Fruit fly (Drosophila melanogaster): Measurements from ENCODE around the gene CG4393.

Gene CG4393

DNA sequence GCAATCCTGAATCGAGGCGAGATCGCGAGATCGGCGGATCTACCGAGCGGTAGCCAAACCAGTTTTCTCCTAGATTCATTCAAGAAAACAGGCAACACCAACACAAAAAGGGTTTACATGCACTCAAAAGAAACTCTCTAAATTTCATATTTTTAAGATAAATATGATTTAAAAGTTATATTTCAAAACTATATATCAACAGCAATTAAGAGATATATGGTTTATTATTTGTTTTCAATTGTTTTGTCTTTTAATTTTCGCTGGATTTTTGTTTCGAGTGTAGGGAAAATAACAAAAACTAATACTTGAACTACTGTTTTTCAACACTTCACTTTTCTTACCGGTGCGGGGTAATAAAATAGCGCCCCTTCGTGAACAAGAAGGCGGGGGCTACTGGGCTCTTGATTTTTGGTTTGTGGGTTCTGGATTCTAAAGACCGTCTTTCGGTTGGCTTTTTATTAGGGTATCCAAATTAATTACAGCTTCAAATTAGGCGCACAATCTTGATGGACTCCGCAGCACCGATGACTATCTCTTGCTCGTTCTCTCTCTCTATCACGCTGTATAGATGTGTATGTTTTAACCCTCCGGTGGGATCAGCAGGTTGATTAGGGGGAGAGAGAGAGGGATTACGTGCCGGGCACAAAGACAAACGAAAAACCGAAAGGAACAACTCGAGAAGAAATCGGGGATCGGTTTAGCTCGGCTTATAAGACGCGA, 39.4 kb downstream of the CG4393 start (continued):
- TF ChIP-seq fd59A (GFP tag; optimal IDR thresholded peaks at IDR 0.05) (peak; percentile 53), cyc (GFP tag; optimal IDR thresholded peaks at IDR 0.05) (no peak), CG6854 (GFP tag; optimal IDR thresholded peaks at IDR 0.05) (no peak), CG8319 (GFP tag; optimal IDR thresholded peaks at IDR 0.05) (no peak), CG9139 (GFP tag; optimal IDR thresholded peaks at IDR 0.05) (peak; percentile 25), CG11762 (GFP tag; optimal IDR thresholded peaks at IDR 0.05; ENCODE audit: insufficient read depth) (peak; percentile 23), pdm3 (GFP tag; optimal IDR thresholded peaks at IDR 0.05) (peak; percentile 45), CG11294 (GFP tag; IDR thresholded peaks at IDR 0.05) (no peak), Gug (GFP tag; IDR thresholded peaks at IDR 0.05) (peak; percentile 44), CG11902 (GFP tag; optimal IDR thresholded peaks at IDR 0.05) (no peak), Met (GFP tag; optimal IDR thresholded peaks at IDR 0.05) (no peak), CG6792 (GFP tag; optimal IDR thresholded peaks at IDR 0.05) (peak; percentile 11), lz (GFP tag; optimal IDR thresholded peaks at IDR 0.05) (no peak), dac (GFP tag; optimal IDR thresholded peaks at IDR 0.05) (no peak), Lpt (GFP tag; optimal IDR thresholded peaks at IDR 0.05) (peak; percentile 69)

DNA sequence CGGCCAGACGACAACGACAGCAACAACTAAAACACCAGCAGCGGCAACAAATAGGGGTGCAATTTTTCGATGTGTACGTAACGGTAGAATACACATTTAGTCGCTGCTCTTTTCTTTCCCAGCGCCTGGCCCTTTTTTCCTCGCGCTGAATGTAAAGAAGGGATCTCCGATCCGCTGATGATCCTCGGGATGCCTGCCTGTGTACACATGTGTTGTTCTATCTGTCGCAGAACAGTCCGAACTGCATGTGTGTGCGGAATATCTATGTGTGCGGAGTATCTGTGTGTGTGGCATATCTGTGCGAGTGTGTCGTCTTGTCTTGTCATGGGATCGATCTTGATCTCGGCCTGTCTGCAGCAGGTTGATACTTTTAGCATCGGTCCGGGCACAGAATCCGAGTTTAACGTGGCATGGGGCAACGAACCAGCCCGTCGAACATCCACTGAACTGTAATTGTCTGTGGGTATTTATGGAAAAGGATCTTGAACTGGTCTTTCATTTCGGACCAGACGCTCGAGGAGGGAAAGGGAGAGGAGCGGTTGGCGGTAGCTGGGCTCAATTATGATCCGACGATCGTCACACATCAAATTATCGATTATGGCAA, 40.8 kb downstream of the CG4393 start:
- peak; percentile 58 for TF ChIP-seq svp (GFP tag)
- no peak for TF ChIP-seq dac (GFP tag; optimal IDR thresholded peaks at IDR 0.05)
- TF ChIP-seq ss (GFP tag; optimal IDR thresholded peaks at IDR 0.05): peak in 1 of 2 experiments; percentile 30
- TF ChIP-seq Sox14 (GFP tag; optimal IDR thresholded peaks at IDR 0.05): no peak
- TF ChIP-seq CG6808 (GFP tag; optimal IDR thresholded peaks at IDR 0.05): peak; percentile 3

- TF ChIP-seq svp (GFP tag) (peak; percentile 38), CG1621 (tag; optimal IDR thresholded peaks at IDR 0.05) (no peak), Met (GFP tag; optimal IDR thresholded peaks at IDR 0.05) (no peak), Ets21C (GFP tag; optimal IDR thresholded peaks at IDR 0.05) (no peak), pdm3 (GFP tag; optimal IDR thresholded peaks at IDR 0.05) (no peak), CG11294 (GFP tag; IDR thresholded peaks at IDR 0.05) (no peak), vri (GFP tag; optimal IDR thresholded peaks at IDR 0.05) (peak; percentile 30), fkh (GFP tag; optimal IDR thresholded peaks at IDR 0.05) (peak; percentile 25)
These were observed 42.7 kb downstream of the CG4393 start for dm6 chr3R:23341769-23342352.

DNA sequence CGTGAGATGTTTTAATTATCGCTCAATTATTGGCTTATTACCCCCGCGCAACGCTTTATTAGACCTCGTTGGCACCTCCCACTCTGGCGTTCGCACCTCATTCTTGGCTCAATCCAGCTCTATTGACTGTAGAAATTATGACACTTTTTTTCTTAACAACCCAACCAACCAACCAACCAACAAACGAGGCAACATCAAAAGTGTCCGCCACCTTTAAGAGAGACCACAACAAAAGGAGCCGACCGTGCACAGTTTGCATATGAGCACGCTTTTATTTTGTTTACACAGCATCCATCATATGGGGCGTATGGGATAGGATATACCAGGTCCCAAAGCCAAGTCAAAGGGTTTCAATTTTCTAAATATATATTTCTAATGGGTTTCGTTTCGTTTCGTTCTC, 44.0 kb downstream of the CG4393 start:
- no peak for TF ChIP-seq CG3919 (GFP tag; optimal IDR thresholded peaks at IDR 0.05)
- peak; percentile 57 for TF ChIP-seq fkh (GFP tag; optimal IDR thresholded peaks at IDR 0.05)

dm6 chr3R:23338290-23338689, 46.3 kb downstream of the CG4393 start:
- peak; percentile 11 for TF ChIP-seq fkh (GFP tag; optimal IDR thresholded peaks at IDR 0.05)
- no peak for TF ChIP-seq Eip78C (GFP tag)

DNA sequence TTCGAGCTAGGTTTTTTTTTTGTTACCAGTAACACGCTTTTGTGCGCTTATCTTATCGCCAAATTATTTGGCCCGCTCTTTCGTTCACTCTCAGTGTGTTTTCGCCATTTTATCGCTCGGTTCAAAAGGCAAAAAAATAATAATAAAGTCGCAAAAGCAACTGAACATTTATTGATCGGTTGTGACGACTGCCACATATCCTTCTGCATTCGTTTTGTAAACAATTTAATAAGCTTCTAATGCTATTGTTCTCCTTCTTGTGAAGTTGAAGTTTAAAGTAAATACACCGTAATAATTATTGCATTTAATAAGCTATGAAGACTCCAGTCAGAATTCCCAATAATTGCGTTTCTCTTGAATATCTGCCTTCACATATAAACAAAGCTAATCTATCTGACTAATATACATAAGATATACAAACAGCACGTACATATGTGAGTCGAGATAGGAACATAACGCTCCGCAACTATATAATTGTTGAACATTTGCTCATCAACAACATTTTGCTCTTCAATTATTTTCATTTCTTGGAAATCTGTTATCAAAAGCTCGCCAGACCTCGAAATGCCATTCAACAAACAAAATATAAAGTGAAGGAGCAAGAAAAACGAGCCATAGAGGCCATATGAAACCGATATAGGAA, 47.3 kb downstream of the CG4393 start:
- peak; percentile 14 for TF ChIP-seq acj6 (GFP tag; optimal IDR thresholded peaks at IDR 0.05)
- TF ChIP-seq CG9139 (GFP tag; optimal IDR thresholded peaks at IDR 0.05): no peak
- no peak for TF ChIP-seq CG16779 (tag; optimal IDR thresholded peaks at IDR 0.05)
- no peak for TF ChIP-seq CG10669 (GFP tag; optimal IDR thresholded peaks at IDR 0.05)
- peak; percentile 52 for TF ChIP-seq Hr39 (GFP tag; optimal IDR thresholded peaks at IDR 0.05)
- TF ChIP-seq pdm3 (GFP tag; optimal IDR thresholded peaks at IDR 0.05): peak; percentile 14
- TF ChIP-seq Ets21C (GFP tag; optimal IDR thresholded peaks at IDR 0.05): peak; percentile 31
- peak; percentile 56 for TF ChIP-seq CG31627 (GFP tag; optimal IDR thresholded peaks at IDR 0.05)
- no peak for TF ChIP-seq CG8319 (GFP tag; optimal IDR thresholded peaks at IDR 0.05)
- TF ChIP-seq topi (GFP tag; optimal IDR thresholded peaks at IDR 0.05): peak; percentile 56
- TF ChIP-seq svp (GFP tag): peak; percentile 90
- peak; percentile 73 for TF ChIP-seq Eip78C (GFP tag)
- peak; percentile 57 for TF ChIP-seq Eip93F (GFP tag; optimal IDR thresholded peaks at IDR 0.05)
- no peak for TF ChIP-seq fkh (GFP tag; optimal IDR thresholded peaks at IDR 0.05)
- TF ChIP-seq Sox102F (GFP tag; optimal IDR thresholded peaks at IDR 0.05): peak; percentile 63
- TF ChIP-seq dsx (GFP tag; optimal IDR thresholded peaks at IDR 0.05; ENCODE audit: poor library complexity, severe bottlenecking): no peak
- TF ChIP-seq Eip75B (GFP tag; optimal IDR thresholded peaks at IDR 0.05): no peak
- no peak for TF ChIP-seq OdsH (GFP tag; optimal IDR thresholded peaks at IDR 0.05)
- TF ChIP-seq Met (GFP tag; optimal IDR thresholded peaks at IDR 0.05): peak; percentile 64
- no peak for TF ChIP-seq CG8632 (GFP tag; optimal IDR thresholded peaks at IDR 0.05)
- no peak for TF ChIP-seq Hr4 (GFP tag; optimal IDR thresholded peaks at IDR 0.05)

All from whole organism, prepupa.